Fruit fly (Drosophila melanogaster): ENCODE results near the gene mge.

DNA sequence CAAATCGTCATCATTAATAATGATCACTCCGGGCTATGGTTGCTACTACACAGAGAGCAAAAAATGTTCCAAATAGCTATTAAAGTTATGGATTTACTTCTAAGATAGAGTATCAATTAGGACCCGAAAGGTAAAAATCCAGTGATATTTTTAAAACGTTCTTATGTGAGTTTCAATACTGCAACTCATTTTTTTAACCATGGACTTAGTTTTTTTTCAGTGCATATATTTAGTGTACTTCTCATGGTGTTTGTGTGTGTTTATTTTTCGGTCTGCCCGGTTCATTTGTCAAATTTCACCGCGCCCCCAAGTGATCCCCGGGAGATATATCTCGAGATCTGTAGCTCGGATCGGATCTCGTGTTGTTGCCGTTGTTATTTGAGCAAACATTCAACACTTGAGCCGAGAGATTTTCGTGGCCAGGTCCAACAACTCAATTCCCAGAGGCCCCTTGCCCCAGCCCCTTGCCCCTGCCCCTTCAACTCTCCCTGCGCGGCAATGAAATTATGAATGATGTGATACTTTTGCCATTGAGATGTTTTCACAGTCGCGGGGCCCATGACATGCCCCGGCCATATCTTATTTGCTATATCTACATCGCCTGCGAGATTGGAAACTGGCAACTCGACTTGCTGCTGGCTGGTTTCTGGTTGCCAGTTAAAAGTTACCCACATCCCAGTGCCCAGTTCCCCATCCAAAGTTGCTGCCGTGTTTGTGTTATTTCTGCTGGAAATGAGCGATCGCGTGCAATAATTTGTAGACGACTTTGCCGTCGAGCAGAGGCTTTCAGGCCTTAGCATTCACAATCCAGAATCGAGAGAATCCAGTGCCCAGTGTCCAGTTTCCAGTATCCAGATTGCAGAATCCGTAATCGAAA, 47.0 kb downstream of the mge start:
- TF ChIP-seq tj (GFP tag; optimal IDR thresholded peaks at IDR 0.05) = no peak
- no peak for TF ChIP-seq CG14711 (tag; optimal IDR thresholded peaks at IDR 0.05)
- TF ChIP-seq CG7101 (tag; optimal IDR thresholded peaks at IDR 0.05) = no peak
- no peak for TF ChIP-seq kay (GFP tag; ENCODE audit: borderline replicate concordance)
- no peak for TF ChIP-seq CG33017 (tag; optimal IDR thresholded peaks at IDR 0.05)
- TF ChIP-seq cnc (optimal IDR thresholded peaks at IDR 0.05) = no peak
- TF ChIP-seq CG7045 (GFP tag; optimal IDR thresholded peaks at IDR 0.05) = no peak
- TF ChIP-seq CG11617 (GFP tag; optimal IDR thresholded peaks at IDR 0.05) = no peak
- no peak for TF ChIP-seq toe (GFP tag; optimal IDR thresholded peaks at IDR 0.05)
- TF ChIP-seq CG5204 (GFP tag; optimal IDR thresholded peaks at IDR 0.05) = no peak
- no peak for TF ChIP-seq CG12768 (GFP tag; optimal IDR thresholded peaks at IDR 0.05)
- no peak for TF ChIP-seq pad (GFP tag; optimal IDR thresholded peaks at IDR 0.05)
- TF ChIP-seq Clk (GFP tag; optimal IDR thresholded peaks at IDR 0.05) = no peak
